Worm (Caenorhabditis elegans) whole organism, young adult: Measurements from ENCODE around the gene puf-11.
A peak's percentile ranks its signal among the peaks of the same experiment; 100 is the strongest.

Source experiments
- B0035.1 ChIP-seq: sonication (generic microtip); optimal IDR thresholded peaks from 2 replicates; lab custom pipeline; 2016; ENCODE audit warnings: missing genetic modification characterization, mild to moderate bottlenecking, missing compliant biosample characterization, missing genotype, missing genetic modification reagents
- F37B4.10 ChIP-seq: fragments of 200-800 bp; sonication (Bioruptor generic); IDR thresholded peaks from 2 replicates; pipeline ENCODE4 v1.3.6; 2022; ENCODE audit warnings: missing genetic modification characterization, missing compliant biosample characterization
- F52B5.7 ChIP-seq: sonication (generic microtip); optimal IDR thresholded peaks from 2 replicates; lab custom pipeline; 2016; ENCODE audit warnings: mild to moderate bottlenecking, missing genetic modification characterization, missing compliant biosample characterization
- K12H6.12 ChIP-seq: fragments of 200-800 bp; sonication (Bioruptor generic); optimal IDR thresholded peaks from 2 replicates; lab custom pipeline; 2018; ENCODE audit warnings: mild to moderate bottlenecking, missing genetic modification characterization, missing compliant biosample characterization
- Y53F4B.3 ChIP-seq: fragments of 200-800 bp; sonication (Bioruptor generic); IDR thresholded peaks from 2 replicates; pipeline ENCODE4 v1.3.6; 2022; ENCODE audit warnings: missing genetic modification reagents, missing genetic modification characterization, missing compliant biosample characterization
- ama-1 ChIP-seq, 3 experiments: fragments of 150-350 bp in 1 of 3; sonication (generic microtip) in 2 of 3; optimal IDR thresholded peaks; 2 replicates each; lab custom pipeline; 2014 to 2018; ENCODE audit warnings: missing biosample characterization in 2 of 3, missing genetic modification characterization in 2 of 3, missing genetic modification reagents in 2 of 3
- attf-6 ChIP-seq: fragments of 200-800 bp; sonication (Bioruptor generic); IDR thresholded peaks from 2 replicates; pipeline ENCODE4 v1.3.6; 2022; ENCODE audit warnings: missing genetic modification reagents, missing genetic modification characterization, missing compliant biosample characterization
- bed-2 ChIP-seq: fragments of 200-800 bp; sonication (Bioruptor generic); IDR thresholded peaks from 2 replicates; pipeline ENCODE4 v1.3.6; 2022; ENCODE audit warnings: missing genetic modification reagents, missing genetic modification characterization, missing compliant biosample characterization
- ccch-3 ChIP-seq: fragments of 200-800 bp; sonication (Bioruptor generic); optimal IDR thresholded peaks from 2 replicates; lab custom pipeline; 2018; ENCODE audit warnings: mild to moderate bottlenecking, missing genetic modification characterization, missing compliant biosample characterization
- ceh-27 ChIP-seq: fragments of 200-800 bp; sonication (Bioruptor generic); optimal IDR thresholded peaks from 2 replicates; lab custom pipeline; 2018; ENCODE audit warnings: mild to moderate bottlenecking, missing genetic modification characterization, moderate library complexity, missing compliant biosample characterization
- egl-18 ChIP-seq: fragments of 200-800 bp; sonication (Bioruptor generic); IDR thresholded peaks from 2 replicates; pipeline ENCODE4 v1.3.6; 2022; ENCODE audit warnings: missing genetic modification reagents, missing genetic modification characterization, missing compliant biosample characterization
- egrh-3 ChIP-seq: fragments of 200-800 bp; sonication (Bioruptor generic); IDR thresholded peaks from 2 replicates; pipeline ENCODE4 v1.3.6; 2022; ENCODE audit warnings: missing genetic modification reagents, missing genetic modification characterization, missing compliant biosample characterization
- fkh-3 ChIP-seq: sonication (generic microtip); optimal IDR thresholded peaks from 2 replicates; lab custom pipeline; 2016; ENCODE audit warnings: mild to moderate bottlenecking, missing genetic modification characterization, missing compliant biosample characterization
- lag-1 ChIP-seq: fragments of 200-800 bp; sonication (Bioruptor generic); IDR thresholded peaks from 2 replicates; pipeline ENCODE4 v1.3.6; 2022; ENCODE audit warnings: missing genetic modification reagents, missing genetic modification characterization, missing compliant biosample characterization
- lin-54 ChIP-seq: fragments of 200-800 bp; sonication (Bioruptor generic); optimal IDR thresholded peaks from 2 replicates; lab custom pipeline; 2018; ENCODE audit warnings: mild to moderate bottlenecking, missing genetic modification characterization, missing compliant biosample characterization
- lsl-1 ChIP-seq: fragments of 200-800 bp; sonication (Bioruptor generic); optimal IDR thresholded peaks from 2 replicates; lab custom pipeline; 2018; ENCODE audit warnings: mild to moderate bottlenecking, missing genetic modification characterization, moderate library complexity, missing compliant biosample characterization
- madf-6 ChIP-seq: fragments of 200-800 bp; sonication (Bioruptor generic); IDR thresholded peaks from 2 replicates; pipeline ENCODE4 v1.3.6; 2022; ENCODE audit warnings: missing genetic modification reagents, missing genetic modification characterization, missing compliant biosample characterization
- madf-8 ChIP-seq: fragments of 200-800 bp; sonication (Bioruptor generic); conservative IDR thresholded peaks from 2 replicates; pipeline ENCODE4 v1.3.6; 2022; ENCODE audit warnings: missing genetic modification reagents, missing genetic modification characterization, missing compliant biosample characterization
- mcd-1 ChIP-seq: fragments of 200-800 bp; sonication (Bioruptor generic); IDR thresholded peaks from 2 replicates; pipeline ENCODE4 v1.3.6; 2022; ENCODE audit warnings: missing genetic modification reagents, missing genetic modification characterization, missing compliant biosample characterization
- mel-28 ChIP-seq: sonication (generic microtip); optimal IDR thresholded peaks from 2 replicates; lab custom pipeline; 2016; ENCODE audit warnings: borderline replicate concordance, mild to moderate bottlenecking, missing genetic modification characterization, missing compliant biosample characterization
- mxl-1 ChIP-seq: sonication (generic microtip); optimal IDR thresholded peaks from 2 replicates; lab custom pipeline; 2016; ENCODE audit warnings: missing genetic modification characterization, missing compliant biosample characterization
- nfya-2 ChIP-seq: fragments of 200-800 bp; sonication (Bioruptor generic); IDR thresholded peaks from 2 replicates; pipeline ENCODE4 v1.3.6; 2022; ENCODE audit warnings: missing genetic modification reagents, missing genetic modification characterization, missing compliant biosample characterization
- pha-4 ChIP-seq: fragments of 150-350 bp; sonication (generic microtip); optimal IDR thresholded peaks from 2 replicates; lab custom pipeline; 2014; ENCODE audit warnings: missing biosample characterization, missing genetic modification reagents, missing genetic modification characterization
- repo-1 ChIP-seq: sonication (generic microtip); optimal IDR thresholded peaks from 2 replicates; lab custom pipeline; 2017; ENCODE audit warnings: mild to moderate bottlenecking, missing genetic modification characterization, missing compliant biosample characterization
- rpc-1 ChIP-seq, 2 experiments: fragments of 150-350 bp in 1 of 2; sonication (generic microtip) in 1 of 2; optimal IDR thresholded peaks; 2 replicates each; lab custom pipeline; 2014 to 2018; ENCODE audit warnings: missing biosample characterization in 1 of 2, missing genetic modification characterization in 1 of 2, missing genetic modification reagents in 1 of 2, missing genotype in 1 of 2
- snpc-1.3 ChIP-seq: sonication (generic microtip); optimal IDR thresholded peaks from 2 replicates; lab custom pipeline; 2017; ENCODE audit warnings: missing genetic modification characterization, mild to moderate bottlenecking, missing compliant biosample characterization, antibody characterized with exemption, moderate library complexity, missing genotype, missing genetic modification reagents; ENCODE audit not compliant: insufficient read depth
- snpc-3.4 ChIP-seq: sonication (generic microtip); optimal IDR thresholded peaks from 2 replicates; lab custom pipeline; 2017; ENCODE audit warnings: missing genetic modification characterization, mild to moderate bottlenecking, missing compliant biosample characterization, antibody characterized with exemption, moderate library complexity, missing genotype, missing genetic modification reagents
- somi-1 ChIP-seq: fragments of 200-800 bp; sonication (Bioruptor generic); optimal IDR thresholded peaks from 2 replicates; lab custom pipeline; 2018; ENCODE audit warnings: mild to moderate bottlenecking, missing genetic modification characterization, missing compliant biosample characterization
- sptf-2 ChIP-seq: fragments of 200-800 bp; sonication (Bioruptor generic); optimal IDR thresholded peaks from 2 replicates; lab custom pipeline; 2018; ENCODE audit warnings: mild to moderate bottlenecking, missing genetic modification characterization, missing compliant biosample characterization
- tbx-9 ChIP-seq: sonication (generic microtip); optimal IDR thresholded peaks from 2 replicates; lab custom pipeline; 2016; ENCODE audit warnings: borderline replicate concordance, missing genetic modification characterization, inconsistent platforms, missing compliant biosample characterization
- tlf-1 ChIP-seq: fragments of 200-800 bp; sonication (Bioruptor generic); optimal IDR thresholded peaks from 2 replicates; lab custom pipeline; 2018; ENCODE audit warnings: mild to moderate bottlenecking, missing genetic modification characterization, missing compliant biosample characterization
- unc-130 ChIP-seq: sonication (generic microtip); optimal IDR thresholded peaks from 2 replicates; lab custom pipeline; 2016; ENCODE audit warnings: missing genetic modification reagents, missing genetic modification characterization, missing compliant biosample characterization
- zim-3 ChIP-seq: sonication (generic microtip); optimal IDR thresholded peaks from 2 replicates; lab custom pipeline; 2017; ENCODE audit warnings: mild to moderate bottlenecking, missing genetic modification characterization, moderate library complexity, missing compliant biosample characterization
- ztf-3 ChIP-seq: fragments of 200-800 bp; sonication (Bioruptor generic); optimal IDR thresholded peaks from 2 replicates; lab custom pipeline; 2018; ENCODE audit warnings: mild to moderate bottlenecking, missing genetic modification characterization, missing compliant biosample characterization
- ztf-6 ChIP-seq: fragments of 200-800 bp; sonication (Bioruptor generic); IDR thresholded peaks from 2 replicates; pipeline ENCODE4 v1.3.6; 2022; ENCODE audit warnings: missing genetic modification reagents, missing genetic modification characterization, missing compliant biosample characterization

puf-11 gene

DNA sequence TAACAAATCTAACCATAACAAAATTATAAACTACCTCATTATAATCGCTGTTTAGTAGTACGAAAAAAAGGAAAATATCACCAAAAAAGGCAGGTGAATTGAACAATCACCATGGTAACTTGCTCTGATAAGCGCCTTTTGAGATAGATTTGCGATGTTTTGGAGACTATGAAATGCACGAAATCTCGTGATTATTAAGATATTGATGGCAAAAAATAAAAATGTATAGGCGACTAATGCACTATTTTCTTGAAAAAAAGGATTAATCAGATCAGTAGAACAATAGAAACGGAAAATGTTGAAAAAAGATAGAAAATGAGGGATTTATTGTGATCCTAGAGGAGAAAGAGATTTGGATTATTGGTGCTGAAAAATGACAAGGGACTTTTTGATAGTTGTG, 32.8 kb upstream of the puf-11 start:
- TF ChIP-seq lin-54 (GFP tag; lab: Kevin White, UChicago) (no peak), madf-8 (GFP tag; lab: Robert Waterston, UW) (no peak), somi-1 (GFP tag; lab: Kevin White, UChicago) (no peak), attf-6 (GFP tag; lab: Robert Waterston, UW) (no peak), ztf-3 (GFP tag; lab: Kevin White, UChicago) (no peak), sptf-2 (no peak), F52B5.7 (tag; lab: Kevin White, UChicago) (no peak), snpc-1.3 (tag; lab: Kevin White, UChicago) (no peak), snpc-3.4 (no peak), ztf-6 (GFP tag; lab: Robert Waterston, UW) (no peak), tlf-1 (GFP tag; lab: Kevin White, UChicago) (no peak), ceh-27 (GFP tag; lab: Kevin White, UChicago) (no peak), B0035.1 (tag; lab: Kevin White, UChicago) (no peak), rpc-1 (optimal IDR thresholded peaks at IDR 0.05; lab: Kevin White, UChicago) (no peak), rpc-1 (tag; optimal IDR thresholded peaks at IDR 0.05; lab: Kevin White, UChicago) (no peak)

DNA sequence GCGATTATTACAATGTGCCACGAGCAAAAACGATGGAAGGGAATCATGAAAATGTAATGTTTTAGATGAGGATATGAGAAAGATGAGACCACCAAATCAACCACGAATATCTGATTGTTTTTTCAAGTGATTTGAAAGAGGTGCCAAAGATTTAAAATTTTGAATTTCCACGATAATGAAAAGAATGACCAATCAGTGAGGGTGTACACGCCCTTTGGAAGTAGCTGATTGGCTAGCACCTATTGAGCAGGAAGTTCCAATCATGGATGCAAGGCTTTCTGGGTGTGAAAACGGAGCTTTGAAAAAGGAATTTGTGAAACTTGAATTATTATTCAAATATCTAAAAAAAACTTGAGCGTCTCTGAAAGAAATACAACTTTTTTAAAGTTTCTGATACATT, 29.8 kb upstream of the puf-11 start:
- no peak for TF ChIP-seq attf-6 (GFP tag; lab: Robert Waterston, UW)
- no peak for TF ChIP-seq mcd-1
- TF ChIP-seq ztf-6 (GFP tag; lab: Robert Waterston, UW), result no peak
- no peak for TF ChIP-seq mel-28 (tag; lab: Kevin White, UChicago)
- no peak for TF ChIP-seq ama-1 (optimal IDR thresholded peaks at IDR 0.05; lab: Kevin White, UChicago)
- no peak for TF ChIP-seq ama-1 (GFP tag; optimal IDR thresholded peaks at IDR 0.05; lab: Kevin White, UChicago)
- TF ChIP-seq lsl-1, result no peak

DNA sequence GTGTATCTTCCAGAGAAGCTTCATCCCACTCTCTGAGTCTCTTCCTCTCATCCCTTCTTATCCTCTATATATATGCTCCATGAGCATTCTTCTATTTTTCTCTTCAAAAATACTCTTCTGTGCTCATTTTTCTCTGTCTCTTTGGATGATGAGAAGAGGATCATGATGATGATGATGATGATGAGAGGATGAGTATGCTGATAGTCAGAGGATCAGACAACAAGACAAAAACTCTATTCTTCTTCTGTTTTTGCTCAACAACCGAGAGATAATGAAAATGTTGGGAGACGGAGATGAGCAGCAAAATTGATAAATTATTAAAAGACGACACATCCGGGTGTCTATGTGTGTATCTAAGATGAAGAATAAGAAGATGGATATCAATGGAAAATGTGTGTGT, 28.1 kb upstream of the puf-11 start:
- TF ChIP-seq repo-1 (no peak), Y53F4B.3 (GFP tag; lab: Robert Waterston, UW) (no peak), K12H6.12 (peak; percentile 30)
- TF ChIP-seq, all 124 proteins: peak for 1

DNA sequence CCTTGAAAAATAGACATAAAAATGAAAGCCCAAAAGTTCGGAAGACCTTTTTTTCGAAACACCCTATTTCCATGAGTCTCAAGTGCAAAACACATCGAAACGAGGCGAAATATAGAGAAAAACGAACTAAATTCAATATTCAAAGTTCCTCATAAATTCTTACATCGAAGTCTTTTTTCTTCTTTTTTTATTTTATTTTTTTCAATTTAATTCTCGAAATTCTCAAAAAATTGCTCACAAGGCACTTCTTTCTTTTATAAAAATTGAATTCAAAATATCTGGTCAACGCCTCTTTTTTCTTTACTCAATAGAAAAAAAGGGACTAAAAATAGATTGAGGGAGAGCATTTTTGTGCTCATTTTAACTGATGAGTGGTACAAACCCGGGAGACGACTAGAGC, 26.2 kb upstream of the puf-11 start:
- TF ChIP-seq mxl-1 (tag; lab: Kevin White, UChicago), result no peak

DNA sequence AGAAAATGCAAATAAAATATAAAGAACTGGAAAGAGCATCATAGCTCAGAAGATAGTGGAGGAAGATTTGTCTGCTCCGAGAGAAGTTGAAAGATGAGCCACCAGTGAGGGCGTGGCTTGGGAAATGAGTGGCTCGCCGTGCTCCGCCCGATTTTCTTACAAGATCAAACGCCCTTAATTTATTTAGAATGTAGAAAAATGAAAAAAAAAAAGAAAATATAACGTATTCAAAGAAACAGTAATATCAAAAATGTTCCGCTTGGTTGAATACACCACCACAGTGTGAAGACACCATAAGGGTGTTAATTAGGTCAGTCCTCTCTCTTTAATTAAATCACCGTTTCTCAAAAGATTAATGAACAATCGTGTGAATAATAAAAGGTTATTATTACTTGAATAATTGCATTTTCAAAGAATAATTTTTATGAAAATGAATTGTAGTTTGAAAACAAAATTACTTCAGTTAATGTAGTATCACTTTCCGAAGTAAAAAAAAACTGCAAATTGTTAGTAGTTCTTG, 18.9 kb upstream of the puf-11 start, which contains the start of gene sfrp-1:
Gene sfrp-1 (minus strand): TSS at position 51 of the 520 bp plus-strand sequence.
- no peak for TF ChIP-seq egrh-3 (GFP tag; lab: Robert Waterston, UW)
- no peak for TF ChIP-seq bed-2 (GFP tag; lab: Robert Waterston, UW)
- TF ChIP-seq nfya-2, result no peak
- TF ChIP-seq egl-18 (GFP tag; lab: Robert Waterston, UW), result no peak
- no peak for TF ChIP-seq unc-130 (GFP tag; lab: Kevin White, UChicago)
- TF ChIP-seq pha-4 (tag; lab: Kevin White, UChicago), result no peak
- TF ChIP-seq K12H6.12, result no peak
- TF ChIP-seq fkh-3 (tag; lab: Kevin White, UChicago), result no peak
- TF ChIP-seq zim-3 (tag; lab: Kevin White, UChicago), result no peak
- TF ChIP-seq tbx-9 (tag; lab: Kevin White, UChicago), result no peak
- TF ChIP-seq madf-6 (GFP tag; lab: Robert Waterston, UW), result no peak
- TF ChIP-seq tlf-1 (GFP tag; lab: Kevin White, UChicago), result no peak
- no peak for TF ChIP-seq lag-1 (GFP tag; lab: Robert Waterston, UW)
- TF ChIP-seq ccch-3 (GFP tag; lab: Kevin White, UChicago), result no peak
- no peak for TF ChIP-seq F37B4.10 (GFP tag; lab: Robert Waterston, UW)
